Worm (Caenorhabditis elegans) whole organism, L1 larva: ENCODE measurements around the gene npp-5.

ENCODE experiments used
- Y116A8C.19 ChIP-seq: sonication (generic microtip); optimal IDR thresholded peaks from 2 replicates; lab custom pipeline; 2016; ENCODE audit warnings: missing compliant biosample characterization, missing genetic modification characterization, borderline replicate concordance
- efl-3 ChIP-seq: fragments of 200-800 bp; sonication (Bioruptor generic); optimal IDR thresholded peaks from 2 replicates; lab custom pipeline; 2018; ENCODE audit warnings: mild to moderate bottlenecking, missing genetic modification characterization, missing compliant biosample characterization

DNA sequence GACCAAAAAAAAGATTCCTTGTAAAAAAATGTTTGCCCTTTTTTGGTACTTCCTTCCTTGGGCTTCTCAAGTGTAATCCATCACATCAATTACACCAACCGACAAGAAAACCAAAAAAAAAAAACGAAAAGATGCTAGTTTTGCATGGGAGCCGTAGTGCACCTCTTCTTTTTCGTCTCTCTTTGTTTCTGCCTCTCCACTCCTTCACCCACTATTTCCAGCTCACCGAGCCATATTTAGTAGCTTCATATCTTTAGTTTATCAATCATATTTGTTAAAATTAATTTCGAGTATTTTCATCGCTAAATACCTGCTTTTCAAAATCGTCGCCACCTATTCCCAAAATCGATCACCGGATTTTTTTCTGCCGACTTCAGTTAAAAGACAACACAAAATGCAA lies 1.1 kb upstream of the npp-5 start, which contains the start of gene F07A11.4:
- no peak for TF ChIP-seq efl-3
- TF ChIP-seq Y116A8C.19 = no peak
